Worm (Caenorhabditis elegans): ENCODE results near the gene lpin-1.

DNA sequence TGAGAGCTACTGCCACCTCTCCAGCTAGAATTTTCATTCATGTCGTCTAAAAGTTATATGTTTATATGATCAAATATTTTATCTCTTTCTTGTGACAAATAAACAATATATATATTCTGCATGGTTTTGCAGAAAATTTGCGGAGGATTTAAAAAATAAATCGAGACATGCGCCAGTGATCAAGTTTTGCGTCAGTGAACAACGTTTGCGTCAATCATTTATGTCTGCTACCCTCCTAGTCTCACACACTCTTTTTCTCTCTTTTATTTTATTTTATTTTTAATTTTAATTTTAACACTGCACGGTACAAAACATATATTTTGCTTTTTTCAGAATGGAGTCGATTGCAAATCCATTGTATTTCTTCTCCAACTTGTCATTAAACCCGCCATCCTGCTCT, 24.6 kb upstream of the lpin-1 start, which contains the start of the genes tag-65 and ccz-1:
- TF ChIP-seq flt-1 (GFP tag; IDR thresholded peaks at IDR 0.05) (no peak), scrt-1 (GFP tag; IDR thresholded peaks at IDR 0.05) (no peak), pes-1 (GFP tag; IDR thresholded peaks at IDR 0.05) (no peak), hmbx-1 (tag; optimal IDR thresholded peaks at IDR 0.05) (no peak), hnd-1 (tag; optimal IDR thresholded peaks at IDR 0.05) (no peak), ama-1 (optimal IDR thresholded peaks at IDR 0.05) (no peak), B0310.2 (tag; optimal IDR thresholded peaks at IDR 0.05) (no peak)

Measured in whole organism, early embryonic.